Fruit fly (Drosophila melanogaster) whole organism, adult: ENCODE data around the gene Atx2.

ENCODE experiments used
- CG11617 ChIP-seq: fragments of 200-800 bp; sonication (Bioruptor generic); optimal IDR thresholded peaks from 2 replicates; lab custom pipeline; 2017; ENCODE audit warnings: mild to moderate bottlenecking, missing biosample characterization, missing genetic modification reagents, missing genetic modification characterization
- CG12768 ChIP-seq: fragments of 200-800 bp; sonication (Bioruptor generic); optimal IDR thresholded peaks from 2 replicates; lab custom pipeline; 2017; ENCODE audit warnings: missing biosample characterization, missing genetic modification characterization, mild to moderate bottlenecking, moderate library complexity, missing genetic modification reagents
- CG14711 ChIP-seq: fragments of 200-800 bp; sonication (Bioruptor generic); optimal IDR thresholded peaks from 2 replicates; lab custom pipeline; 2018; ENCODE audit warnings: missing biosample characterization, mild to moderate bottlenecking, missing genetic modification characterization, moderate library complexity
- CG1620 ChIP-seq: fragments of 200-800 bp; sonication (Bioruptor generic); optimal IDR thresholded peaks from 2 replicates; lab custom pipeline; 2016; ENCODE audit warnings: missing biosample characterization, missing genetic modification characterization
- CG33017 ChIP-seq: fragments of 200-800 bp; sonication (Bioruptor generic); optimal IDR thresholded peaks from 2 replicates; lab custom pipeline; 2018; ENCODE audit warnings: missing biosample characterization, mild to moderate bottlenecking, missing genetic modification characterization, moderate library complexity
- CG5204 ChIP-seq: fragments of 200-800 bp; sonication (Bioruptor generic); optimal IDR thresholded peaks from 2 replicates; lab custom pipeline; 2016; ENCODE audit warnings: missing biosample characterization, missing genetic modification characterization
- CG7045 ChIP-seq: fragments of 200-800 bp; sonication (Bioruptor generic); optimal IDR thresholded peaks from 2 replicates; lab custom pipeline; 2017; ENCODE audit warnings: missing biosample characterization, mild to moderate bottlenecking, missing genetic modification characterization
- CG7101 ChIP-seq: fragments of 200-800 bp; sonication (Bioruptor generic); optimal IDR thresholded peaks from 2 replicates; lab custom pipeline; 2018; ENCODE audit warnings: missing biosample characterization, mild to moderate bottlenecking, missing genetic modification characterization, moderate library complexity
- Clk ChIP-seq: fragments of 200-800 bp; sonication (Bioruptor generic); optimal IDR thresholded peaks from 2 replicates; lab custom pipeline; 2017; ENCODE audit warnings: missing biosample characterization, missing genetic modification characterization
- Crg-1 ChIP-seq: fragments of 200-800 bp; sonication (Bioruptor generic); optimal IDR thresholded peaks from 2 replicates; lab custom pipeline; 2016; ENCODE audit warnings: missing biosample characterization, missing genetic modification characterization
- Hr96 ChIP-seq: fragments of 200-800 bp; sonication (Bioruptor generic); optimal IDR thresholded peaks from 2 replicates; lab custom pipeline; 2016; ENCODE audit warnings: missing biosample characterization, missing genetic modification characterization
- Mnt ChIP-seq: fragments of 200-800 bp; sonication (Bioruptor generic); optimal IDR thresholded peaks from 2 replicates; lab custom pipeline; 2016; ENCODE audit warnings: missing biosample characterization, mild to moderate bottlenecking, missing genetic modification characterization
- bab1 ChIP-seq: fragments of 200-800 bp; sonication (Bioruptor generic); optimal IDR thresholded peaks from 3 replicates; lab custom pipeline; 2019; ENCODE audit warnings: missing biosample characterization, mild to moderate bottlenecking, missing genetic modification characterization, moderate library complexity
- cic ChIP-seq: fragments of 200-800 bp; sonication (Bioruptor generic); optimal IDR thresholded peaks from 2 replicates; lab custom pipeline; 2017; ENCODE audit warnings: missing biosample characterization, mild to moderate bottlenecking, missing genetic modification characterization, moderate library complexity
- cnc ChIP-seq, 2 experiments: fragments of >200 bp; optimal IDR thresholded peaks; 2 replicates each; lab custom pipeline; 2017
- kay ChIP-seq: fragments of 200-800 bp; sonication (Bioruptor generic); peaks from one replicate; lab custom pipeline; 2016; ENCODE audit warnings: missing biosample characterization, missing genetic modification characterization, borderline replicate concordance
- ovo ChIP-seq: fragments of 200-800 bp; sonication (Bioruptor generic); optimal IDR thresholded peaks from 2 replicates; lab custom pipeline; 2016; ENCODE audit warnings: missing biosample characterization, missing genetic modification characterization
- pad ChIP-seq: fragments of 200-800 bp; sonication (Bioruptor generic); optimal IDR thresholded peaks from 3 replicates; lab custom pipeline; 2017; ENCODE audit warnings: missing biosample characterization, missing genetic modification characterization, mild to moderate bottlenecking, moderate library complexity, missing genetic modification reagents
- tj ChIP-seq: fragments of 200-800 bp; sonication (Bioruptor generic); optimal IDR thresholded peaks from 3 replicates; lab custom pipeline; 2017; ENCODE audit warnings: missing biosample characterization, mild to moderate bottlenecking, missing genetic modification characterization, moderate library complexity
- toe ChIP-seq: fragments of 200-800 bp; sonication (Bioruptor generic); optimal IDR thresholded peaks from 2 replicates; lab custom pipeline; 2016; ENCODE audit warnings: missing biosample characterization, missing genetic modification characterization

Atx2 gene

DNA sequence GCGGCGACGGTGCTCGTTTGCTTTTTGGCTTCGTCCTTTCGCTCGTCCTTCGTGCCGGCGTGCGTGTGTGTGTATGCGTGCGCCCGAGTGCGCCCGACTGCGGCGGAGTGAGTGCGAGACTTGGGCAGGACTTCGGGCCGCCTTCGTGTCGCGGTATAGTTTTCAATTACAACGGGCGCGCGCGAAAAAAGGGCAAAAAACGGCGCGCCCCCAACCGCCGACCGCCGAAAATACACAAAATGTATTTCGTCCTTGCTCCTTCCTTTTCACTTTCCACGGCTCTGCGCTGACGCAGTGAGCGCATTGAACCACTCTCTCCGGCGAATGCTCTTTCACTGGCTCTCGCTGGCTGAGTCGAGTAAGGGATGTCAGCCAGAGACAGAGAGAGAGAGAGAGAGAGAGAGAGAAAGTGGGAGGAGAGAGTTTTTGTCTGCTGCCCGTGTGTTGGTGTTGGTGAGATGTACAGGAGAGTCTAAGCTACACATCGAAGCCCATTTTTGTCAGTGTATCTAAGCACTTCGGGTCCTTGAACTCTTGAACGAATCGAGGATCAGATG, 12.2 kb downstream of the Atx2 start:
- TF ChIP-seq CG11617 (GFP tag; lab: Kevin White, UChicago): no peak

DNA sequence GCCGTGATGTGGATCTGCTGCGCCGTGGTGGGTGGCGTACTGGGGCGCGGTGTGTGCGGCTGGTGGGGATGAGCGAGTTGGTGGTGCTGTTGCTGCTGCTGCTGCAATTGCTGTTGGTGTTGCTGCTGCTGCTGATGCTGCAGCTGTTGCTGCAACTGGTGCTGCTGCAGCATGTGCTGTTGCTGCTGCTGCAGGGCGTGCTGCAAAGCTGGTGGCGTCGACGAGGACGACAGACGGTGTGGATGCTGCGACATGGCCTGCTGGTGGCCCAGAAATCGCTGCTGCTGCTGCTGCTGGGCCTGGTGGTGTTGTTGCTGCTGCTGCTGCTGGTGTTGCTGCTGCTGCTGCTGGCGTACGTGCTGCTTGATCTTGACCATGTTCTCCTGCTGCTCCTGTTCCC, 16.0 kb downstream of the Atx2 start:
- TF ChIP-seq kay (GFP tag; lab: Kevin White, UChicago) (no peak), tj (GFP tag; lab: Kevin White, UChicago) (no peak), pad (GFP tag; lab: Kevin White, UChicago) (no peak)

DNA sequence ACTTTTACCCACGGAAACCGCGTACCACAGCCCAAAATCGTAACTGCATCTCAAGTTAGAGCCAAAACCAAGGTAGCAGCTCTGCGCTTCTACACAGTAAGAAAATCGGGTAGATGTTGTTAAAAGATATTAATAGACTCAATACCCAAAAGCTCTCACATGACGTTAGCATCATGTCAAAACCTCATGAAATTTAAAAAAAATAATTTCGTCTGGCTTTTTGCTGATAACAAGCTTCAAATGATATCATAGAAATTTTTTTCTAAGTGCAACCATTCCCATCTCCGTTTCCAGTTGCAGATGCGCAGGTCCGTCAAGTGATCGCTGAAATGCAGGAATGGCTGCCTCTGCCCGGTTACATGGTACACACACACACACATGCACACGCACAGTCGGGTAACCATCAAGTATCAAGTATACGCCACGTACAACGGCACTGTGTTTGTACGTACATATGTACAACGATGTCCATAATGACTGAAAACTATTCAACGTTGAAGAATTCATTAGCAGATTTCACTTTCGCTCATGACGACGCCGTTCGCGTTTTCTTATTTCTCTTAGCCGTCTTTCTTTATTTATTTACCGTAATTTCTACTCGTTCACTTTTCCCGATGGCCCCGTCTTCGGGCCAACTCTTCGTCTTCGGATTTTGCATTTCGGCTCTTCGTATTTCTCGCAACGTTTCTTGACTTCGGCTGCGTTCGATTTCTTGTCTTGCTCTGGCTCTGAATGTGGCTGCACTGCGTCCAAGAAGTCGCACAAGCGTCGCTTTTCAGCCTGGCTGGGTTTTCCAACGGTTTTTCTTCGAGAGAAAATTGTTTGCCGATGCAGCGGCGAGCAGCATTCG, 17.6 kb downstream of the Atx2 start:
- TF ChIP-seq cic (GFP tag; lab: Kevin White, UChicago): no peak
- no peak for TF ChIP-seq CG7045 (GFP tag; lab: Kevin White, UChicago)
- TF ChIP-seq CG5204 (GFP tag; lab: Kevin White, UChicago): no peak
- TF ChIP-seq CG12768: no peak
- no peak for TF ChIP-seq Mnt (GFP tag; lab: Kevin White, UChicago)
- no peak for TF ChIP-seq Hr96
- TF ChIP-seq ovo (GFP tag; lab: Kevin White, UChicago): no peak
- no peak for TF ChIP-seq Crg-1 (GFP tag; lab: Kevin White, UChicago)
- TF ChIP-seq bab1 (GFP tag; lab: Kevin White, UChicago): no peak
- no peak for TF ChIP-seq Clk (GFP tag; lab: Kevin White, UChicago)
- no peak for TF ChIP-seq pad (GFP tag; lab: Kevin White, UChicago)
- TF ChIP-seq CG11617 (GFP tag; lab: Kevin White, UChicago): no peak
- no peak for TF ChIP-seq tj (GFP tag; lab: Kevin White, UChicago)
- no peak for TF ChIP-seq CG1620 (GFP tag; lab: Kevin White, UChicago)
- TF ChIP-seq CG14711: no peak
- TF ChIP-seq toe (GFP tag; lab: Kevin White, UChicago): no peak
- TF ChIP-seq kay (GFP tag; lab: Kevin White, UChicago): no peak
- no peak for TF ChIP-seq cnc (optimal IDR thresholded peaks at IDR 0.05; lab: Kevin White, UChicago)

DNA sequence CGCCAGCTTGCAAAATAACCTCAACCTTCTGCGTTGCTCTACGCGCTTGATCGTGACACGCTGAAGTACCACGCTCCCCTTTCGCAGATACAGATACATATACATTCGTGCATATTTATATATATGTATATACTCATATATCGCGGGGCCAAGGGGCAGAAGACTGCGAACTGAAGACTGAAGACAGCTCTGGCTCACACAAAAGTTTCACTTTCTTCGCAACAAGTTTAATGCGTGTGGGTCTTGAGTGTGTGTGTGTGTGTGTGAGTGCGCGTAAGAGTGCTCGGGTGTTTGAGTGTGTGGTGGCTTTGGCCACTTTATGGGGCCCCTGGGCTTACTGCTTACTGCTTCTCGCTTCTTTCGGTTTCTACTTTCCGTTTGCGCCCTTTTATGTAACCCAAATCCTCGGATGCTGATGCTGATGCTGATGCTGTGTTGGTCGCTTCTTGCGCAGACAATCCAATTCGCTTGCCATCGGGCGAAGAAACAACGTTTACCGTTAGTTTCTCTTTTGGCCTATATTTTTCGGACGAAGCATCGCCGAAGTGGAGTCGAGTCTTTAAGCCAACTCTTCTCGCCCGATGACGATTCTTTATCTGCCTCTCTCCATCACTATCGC, 19.1 kb downstream of the Atx2 start:
- no peak for TF ChIP-seq Crg-1 (GFP tag; lab: Kevin White, UChicago)

DNA sequence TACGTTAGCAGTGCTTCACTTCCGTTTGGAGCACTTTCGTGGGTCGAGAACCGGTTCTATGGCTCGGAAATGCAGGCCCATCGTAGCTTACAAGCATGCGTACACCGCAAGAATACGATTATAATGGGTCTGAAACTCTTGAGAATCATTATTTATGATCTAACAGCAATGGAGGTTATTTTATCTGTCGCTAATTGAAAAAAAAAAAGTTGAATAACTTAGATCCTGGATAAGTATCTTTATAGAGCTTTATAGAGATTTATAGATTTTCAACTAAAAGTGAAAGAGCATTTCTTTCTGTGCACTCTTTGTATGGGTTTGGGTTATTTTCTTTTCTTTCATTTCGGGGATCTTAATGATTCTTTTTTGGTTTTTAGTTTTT, 19.6 kb downstream of the Atx2 start:
- TF ChIP-seq toe (GFP tag; lab: Kevin White, UChicago): no peak
- no peak for TF ChIP-seq CG12768
- TF ChIP-seq Crg-1 (GFP tag; lab: Kevin White, UChicago): no peak
- TF ChIP-seq Mnt (GFP tag; lab: Kevin White, UChicago): no peak
- TF ChIP-seq tj (GFP tag; lab: Kevin White, UChicago): no peak
- no peak for TF ChIP-seq CG11617 (GFP tag; lab: Kevin White, UChicago)
- no peak for TF ChIP-seq Clk (GFP tag; lab: Kevin White, UChicago)
- TF ChIP-seq ovo (GFP tag; lab: Kevin White, UChicago): no peak
- no peak for TF ChIP-seq CG33017 (tag; lab: Kevin White, UChicago)
- no peak for TF ChIP-seq pad (GFP tag; lab: Kevin White, UChicago)
- no peak for TF ChIP-seq CG14711
- no peak for TF ChIP-seq Hr96
- TF ChIP-seq CG1620 (GFP tag; lab: Kevin White, UChicago): no peak
- TF ChIP-seq cic (GFP tag; lab: Kevin White, UChicago): no peak
- TF ChIP-seq CG7045 (GFP tag; lab: Kevin White, UChicago): no peak
- TF ChIP-seq CG7101 (tag; lab: Kevin White, UChicago): no peak
- TF ChIP-seq kay (GFP tag; lab: Kevin White, UChicago): no peak
- TF ChIP-seq cnc (optimal IDR thresholded peaks at IDR 0.05; lab: Kevin White, UChicago): no peak
- no peak for TF ChIP-seq bab1 (GFP tag; lab: Kevin White, UChicago)

DNA sequence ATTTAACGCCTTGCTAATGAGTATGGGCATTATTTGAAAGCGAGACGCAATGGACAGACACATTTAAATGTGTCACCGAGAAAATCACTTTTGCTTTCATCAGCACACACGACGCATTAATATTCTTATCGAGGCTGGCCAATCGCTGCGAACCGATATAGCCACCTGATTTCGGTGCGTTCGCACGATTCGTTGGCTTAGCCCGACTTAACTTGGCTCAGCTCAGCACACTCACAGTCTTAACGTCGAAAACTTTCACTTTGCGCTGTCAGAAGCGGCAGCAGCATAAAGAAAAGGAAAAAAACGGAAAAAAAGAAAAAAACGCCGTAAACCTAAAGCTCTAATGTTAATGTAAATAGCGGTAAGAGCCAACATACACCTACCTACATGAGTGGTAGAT, 22.1 kb downstream of the Atx2 start:
- TF ChIP-seq CG7101 (tag; lab: Kevin White, UChicago): no peak
- no peak for TF ChIP-seq toe (GFP tag; lab: Kevin White, UChicago)
- TF ChIP-seq Crg-1 (GFP tag; lab: Kevin White, UChicago): no peak
- TF ChIP-seq CG14711: no peak
- no peak for TF ChIP-seq Clk (GFP tag; lab: Kevin White, UChicago)
- no peak for TF ChIP-seq tj (GFP tag; lab: Kevin White, UChicago)
- TF ChIP-seq CG33017 (tag; lab: Kevin White, UChicago): no peak
- no peak for TF ChIP-seq kay (GFP tag; lab: Kevin White, UChicago)
- no peak for TF ChIP-seq CG5204 (GFP tag; lab: Kevin White, UChicago)
- no peak for TF ChIP-seq Hr96
- no peak for TF ChIP-seq Mnt (GFP tag; lab: Kevin White, UChicago)
- no peak for TF ChIP-seq ovo (GFP tag; lab: Kevin White, UChicago)
